Worm (Caenorhabditis elegans) whole organism, L3 larva: ENCODE measurements around the gene jtr-1.

Source experiments
- ama-1 ChIP-seq: fragments of 150-350 bp; optimal IDR thresholded peaks from 2 replicates; lab custom pipeline; 2018
- ceh-9 ChIP-seq: sonication (generic microtip); optimal IDR thresholded peaks from 2 replicates; lab custom pipeline; 2018; ENCODE audit warnings: missing biosample characterization, missing genetic modification characterization
- fos-1 ChIP-seq: fragments of 150-350 bp; optimal IDR thresholded peaks from 2 replicates; lab custom pipeline; 2014; ENCODE audit warnings: missing biosample characterization, missing genetic modification characterization
- nhr-28 ChIP-seq: fragments of 150-350 bp; optimal IDR thresholded peaks from 2 replicates; lab custom pipeline; 2014; ENCODE audit warnings: missing biosample characterization, missing genetic modification characterization

ce11 chrIV:1394077-1394476, 26.7 kb upstream of the jtr-1 start:
- no peak for TF ChIP-seq nhr-28
- TF ChIP-seq ceh-9 (tag; lab: Kevin White, UChicago): no peak
- TF ChIP-seq ama-1: no peak
- TF ChIP-seq fos-1: no peak
